Worm (Caenorhabditis elegans) whole organism, young adult: ENCODE measurements around the gene cyp-33C3.
A peak's percentile ranks its signal among the peaks of the same experiment; 100 is the strongest.

Experiments used
- B0261.1 ChIP-seq: sonication (generic microtip); optimal IDR thresholded peaks from 2 replicates; lab custom pipeline; 2016; ENCODE audit warnings: mild to moderate bottlenecking, missing genetic modification characterization, moderate library complexity, missing compliant biosample characterization
- C06A6.2 ChIP-seq: fragments of 200-800 bp; sonication (Bioruptor generic); conservative IDR thresholded peaks from 2 replicates; pipeline ENCODE4 v1.3.6; 2022; ENCODE audit warnings: missing genetic modification characterization, missing compliant biosample characterization
- F37B4.10 ChIP-seq: fragments of 200-800 bp; sonication (Bioruptor generic); IDR thresholded peaks from 2 replicates; pipeline ENCODE4 v1.3.6; 2022; ENCODE audit warnings: missing genetic modification characterization, missing compliant biosample characterization
- F39B2.1 ChIP-seq: fragments of 200-800 bp; sonication (Bioruptor generic); IDR thresholded peaks from 2 replicates; pipeline ENCODE4 v1.3.6; 2022; ENCODE audit warnings: missing genetic modification reagents, missing genetic modification characterization, missing compliant biosample characterization
- F55B11.4 ChIP-seq: sonication (generic microtip); optimal IDR thresholded peaks from 2 replicates; lab custom pipeline; 2016; ENCODE audit warnings: missing compliant biosample characterization, missing genetic modification characterization, borderline replicate concordance; ENCODE audit not compliant: insufficient read depth
- K11D2.4 ChIP-seq: fragments of 200-800 bp; sonication (Bioruptor generic); IDR thresholded peaks from 2 replicates; pipeline ENCODE4 v1.3.6; 2022; ENCODE audit warnings: missing genetic modification reagents, missing genetic modification characterization, missing compliant biosample characterization
- T07F8.4 ChIP-seq: sonication (generic microtip); optimal IDR thresholded peaks from 2 replicates; lab custom pipeline; 2016; ENCODE audit warnings: mild to moderate bottlenecking, missing genetic modification characterization, moderate library complexity, missing compliant biosample characterization
- athp-1 ChIP-seq: sonication (generic microtip); optimal IDR thresholded peaks from 2 replicates; lab custom pipeline; 2017; ENCODE audit warnings: mild to moderate bottlenecking, missing genetic modification characterization, missing compliant biosample characterization
- attf-6 ChIP-seq: fragments of 200-800 bp; sonication (Bioruptor generic); IDR thresholded peaks from 2 replicates; pipeline ENCODE4 v1.3.6; 2022; ENCODE audit warnings: missing genetic modification reagents, missing genetic modification characterization, missing compliant biosample characterization
- bed-1 ChIP-seq: fragments of 200-800 bp; sonication (Bioruptor generic); IDR thresholded peaks from 2 replicates; pipeline ENCODE4 v1.3.6; 2022; ENCODE audit warnings: missing genetic modification reagents, missing genetic modification characterization, missing compliant biosample characterization
- bed-2 ChIP-seq: fragments of 200-800 bp; sonication (Bioruptor generic); IDR thresholded peaks from 2 replicates; pipeline ENCODE4 v1.3.6; 2022; ENCODE audit warnings: missing genetic modification reagents, missing genetic modification characterization, missing compliant biosample characterization
- cebp-1 ChIP-seq, 2 experiments: fragments of 200-800 bp in 1 of 2; sonication (Bioruptor generic) in 1 of 2; sonication (generic microtip) in 1 of 2; IDR thresholded peaks in 1 of 2; optimal IDR thresholded peaks in 1 of 2; 2 replicates each; pipeline versions ENCODE4 v1.3.6 to Lab custom; 2017 to 2022; ENCODE audit warnings: missing compliant biosample characterization in 2 of 2, missing genetic modification characterization in 2 of 2, mild to moderate bottlenecking in 1 of 2, missing genetic modification reagents in 1 of 2, moderate library complexity in 1 of 2
- cebp-2 ChIP-seq: fragments of 200-800 bp; sonication (Bioruptor generic); IDR thresholded peaks from 2 replicates; pipeline ENCODE4 v1.3.6; 2022; ENCODE audit warnings: missing genetic modification characterization, missing compliant biosample characterization
- ceh-27 ChIP-seq: fragments of 200-800 bp; sonication (Bioruptor generic); optimal IDR thresholded peaks from 2 replicates; lab custom pipeline; 2018; ENCODE audit warnings: mild to moderate bottlenecking, missing genetic modification characterization, moderate library complexity, missing compliant biosample characterization
- ceh-91 ChIP-seq: fragments of 200-800 bp; sonication (Bioruptor generic); IDR thresholded peaks from 2 replicates; pipeline ENCODE4 v1.3.6; 2022; ENCODE audit warnings: missing genetic modification reagents, missing genetic modification characterization, missing compliant biosample characterization
- chd-7 ChIP-seq: sonication (generic microtip); optimal IDR thresholded peaks from 2 replicates; lab custom pipeline; 2016; ENCODE audit warnings: mild to moderate bottlenecking, missing genetic modification characterization, moderate library complexity, missing compliant biosample characterization
- dpff-1 ChIP-seq: sonication (generic microtip); optimal IDR thresholded peaks from 2 replicates; lab custom pipeline; 2017; ENCODE audit warnings: mild to moderate bottlenecking, missing genetic modification characterization, missing compliant biosample characterization
- efl-1 ChIP-seq: fragments of 150-350 bp; optimal IDR thresholded peaks from 2 replicates; lab custom pipeline; 2014; ENCODE audit warnings: missing biosample characterization, missing genetic modification reagents, missing genetic modification characterization
- ets-4 ChIP-seq: fragments of 200-800 bp; sonication (Bioruptor generic); optimal IDR thresholded peaks from 2 replicates; lab custom pipeline; 2018; ENCODE audit warnings: mild to moderate bottlenecking, missing genetic modification characterization, missing compliant biosample characterization
- gei-17 ChIP-seq: fragments of 200-800 bp; sonication (Bioruptor generic); optimal IDR thresholded peaks from 2 replicates; lab custom pipeline; 2018; ENCODE audit warnings: mild to moderate bottlenecking, missing genetic modification characterization, missing compliant biosample characterization
- him-1 ChIP-seq: sonication (generic microtip); optimal IDR thresholded peaks from 2 replicates; lab custom pipeline; 2016; ENCODE audit warnings: missing genotype, missing genetic modification reagents, missing genetic modification characterization, missing compliant biosample characterization
- hmg-1.2 ChIP-seq: fragments of 200-800 bp; sonication (Bioruptor generic); IDR thresholded peaks from 2 replicates; pipeline ENCODE4 v1.3.6; 2022; ENCODE audit warnings: missing genetic modification reagents, missing genetic modification characterization, missing compliant biosample characterization
- lag-1 ChIP-seq: fragments of 200-800 bp; sonication (Bioruptor generic); IDR thresholded peaks from 2 replicates; pipeline ENCODE4 v1.3.6; 2022; ENCODE audit warnings: missing genetic modification reagents, missing genetic modification characterization, missing compliant biosample characterization
- let-607 ChIP-seq, 2 experiments: fragments of 200-800 bp in 1 of 2; sonication (Bioruptor generic) in 1 of 2; sonication (generic microtip) in 1 of 2; optimal IDR thresholded peaks; 2 replicates each; lab custom pipeline; 2016 to 2018; ENCODE audit warnings: mild to moderate bottlenecking in 2 of 2, missing compliant biosample characterization in 2 of 2, missing genetic modification characterization in 2 of 2, moderate library complexity in 2 of 2, missing genotype in 1 of 2
- lin-40 ChIP-seq: sonication (generic microtip); optimal IDR thresholded peaks from 2 replicates; lab custom pipeline; 2016; ENCODE audit warnings: missing genetic modification characterization, mild to moderate bottlenecking, missing compliant biosample characterization, missing genotype, missing genetic modification reagents
- lsl-1 ChIP-seq: fragments of 200-800 bp; sonication (Bioruptor generic); optimal IDR thresholded peaks from 2 replicates; lab custom pipeline; 2018; ENCODE audit warnings: mild to moderate bottlenecking, missing genetic modification characterization, moderate library complexity, missing compliant biosample characterization
- madf-3 ChIP-seq: fragments of 200-800 bp; sonication (Bioruptor generic); IDR thresholded peaks from 2 replicates; pipeline ENCODE4 v1.3.6; 2022; ENCODE audit warnings: missing genetic modification reagents, missing genetic modification characterization, missing compliant biosample characterization
- mcd-1 ChIP-seq: fragments of 200-800 bp; sonication (Bioruptor generic); IDR thresholded peaks from 2 replicates; pipeline ENCODE4 v1.3.6; 2022; ENCODE audit warnings: missing genetic modification reagents, missing genetic modification characterization, missing compliant biosample characterization
- nfya-2 ChIP-seq: fragments of 200-800 bp; sonication (Bioruptor generic); IDR thresholded peaks from 2 replicates; pipeline ENCODE4 v1.3.6; 2022; ENCODE audit warnings: missing genetic modification reagents, missing genetic modification characterization, missing compliant biosample characterization
- nhr-27 ChIP-seq: fragments of 200-800 bp; sonication (Bioruptor generic); optimal IDR thresholded peaks from 2 replicates; lab custom pipeline; 2018; ENCODE audit warnings: mild to moderate bottlenecking, missing genetic modification characterization, moderate library complexity, missing compliant biosample characterization
- nhr-80 ChIP-seq: sonication (generic microtip); optimal IDR thresholded peaks from 2 replicates; lab custom pipeline; 2016; ENCODE audit warnings: missing genetic modification characterization, missing compliant biosample characterization
- pbrm-1 ChIP-seq: fragments of 200-800 bp; sonication (Bioruptor generic); IDR thresholded peaks from 2 replicates; pipeline ENCODE4 v1.3.6; 2022; ENCODE audit warnings: missing genetic modification reagents, missing genetic modification characterization, missing compliant biosample characterization
- rcor-1 ChIP-seq: fragments of 200-800 bp; sonication (Bioruptor generic); IDR thresholded peaks from 2 replicates; pipeline ENCODE4 v1.3.6; 2022; ENCODE audit warnings: missing genetic modification reagents, missing genetic modification characterization, missing compliant biosample characterization
- sea-2 ChIP-seq: fragments of 200-800 bp; sonication (Bioruptor generic); IDR thresholded peaks from 2 replicates; pipeline ENCODE4 v1.3.6; 2022; ENCODE audit warnings: missing genetic modification characterization, missing compliant biosample characterization
- snpc-1.1 ChIP-seq: sonication (generic microtip); optimal IDR thresholded peaks from 2 replicates; lab custom pipeline; 2017; ENCODE audit warnings: missing genetic modification characterization, mild to moderate bottlenecking, missing compliant biosample characterization, antibody characterized with exemption, moderate library complexity, missing genotype, missing genetic modification reagents; ENCODE audit not compliant: insufficient read depth
- sptf-2 ChIP-seq: fragments of 200-800 bp; sonication (Bioruptor generic); optimal IDR thresholded peaks from 2 replicates; lab custom pipeline; 2018; ENCODE audit warnings: mild to moderate bottlenecking, missing genetic modification characterization, missing compliant biosample characterization
- tbx-9 ChIP-seq: sonication (generic microtip); optimal IDR thresholded peaks from 2 replicates; lab custom pipeline; 2016; ENCODE audit warnings: borderline replicate concordance, missing genetic modification characterization, inconsistent platforms, missing compliant biosample characterization
- unc-130 ChIP-seq: sonication (generic microtip); optimal IDR thresholded peaks from 2 replicates; lab custom pipeline; 2016; ENCODE audit warnings: missing genetic modification reagents, missing genetic modification characterization, missing compliant biosample characterization
- unc-62 ChIP-seq: fragments of 150-350 bp; optimal IDR thresholded peaks from 2 replicates; lab custom pipeline; 2014; ENCODE audit warnings: missing biosample characterization, missing genetic modification reagents, missing genetic modification characterization
- xnd-1 ChIP-seq: sonication (generic microtip); optimal IDR thresholded peaks from 2 replicates; lab custom pipeline; 2016; ENCODE audit warnings: missing genotype, missing genetic modification reagents, missing genetic modification characterization, missing compliant biosample characterization
- ztf-18 ChIP-seq: sonication (generic microtip); optimal IDR thresholded peaks from 2 replicates; lab custom pipeline; 2016; ENCODE audit warnings: missing genotype, mild to moderate bottlenecking, missing genetic modification characterization, missing compliant biosample characterization
- ztf-25 ChIP-seq: fragments of 200-800 bp; sonication (Bioruptor generic); IDR thresholded peaks from 2 replicates; pipeline ENCODE4 v1.3.6; 2022; ENCODE audit warnings: missing genetic modification reagents, missing genetic modification characterization, missing compliant biosample characterization
- ztf-26 ChIP-seq: sonication (generic microtip); optimal IDR thresholded peaks from 2 replicates; lab custom pipeline; 2017; ENCODE audit warnings: missing genetic modification characterization, missing compliant biosample characterization
- ztf-3 ChIP-seq: fragments of 200-800 bp; sonication (Bioruptor generic); optimal IDR thresholded peaks from 2 replicates; lab custom pipeline; 2018; ENCODE audit warnings: mild to moderate bottlenecking, missing genetic modification characterization, missing compliant biosample characterization

Gene cyp-33C3

ce11 chrV:2238012-2238411 lies 4.6 kb upstream of the cyp-33C3 start:
- TF ChIP-seq mcd-1 (GFP tag; lab: Robert Waterston, UW) (no peak), athp-1 (tag; lab: Kevin White, UChicago) (no peak), him-1 (tag; lab: Kevin White, UChicago) (no peak), ceh-91 (no peak), ztf-25 (no peak), cebp-2 (GFP tag; lab: Robert Waterston, UW) (no peak), unc-62 (GFP tag; lab: Kevin White, UChicago) (no peak), F37B4.10 (GFP tag; lab: Robert Waterston, UW) (no peak), dpff-1 (tag; lab: Kevin White, UChicago) (no peak), F39B2.1 (GFP tag; lab: Robert Waterston, UW) (no peak), nfya-2 (GFP tag; lab: Robert Waterston, UW) (no peak), ztf-18 (tag; lab: Kevin White, UChicago) (no peak), xnd-1 (no peak), efl-1 (GFP tag; lab: Kevin White, UChicago) (no peak)
- TF ChIP-seq, all 124 proteins: peak for 0

DNA sequence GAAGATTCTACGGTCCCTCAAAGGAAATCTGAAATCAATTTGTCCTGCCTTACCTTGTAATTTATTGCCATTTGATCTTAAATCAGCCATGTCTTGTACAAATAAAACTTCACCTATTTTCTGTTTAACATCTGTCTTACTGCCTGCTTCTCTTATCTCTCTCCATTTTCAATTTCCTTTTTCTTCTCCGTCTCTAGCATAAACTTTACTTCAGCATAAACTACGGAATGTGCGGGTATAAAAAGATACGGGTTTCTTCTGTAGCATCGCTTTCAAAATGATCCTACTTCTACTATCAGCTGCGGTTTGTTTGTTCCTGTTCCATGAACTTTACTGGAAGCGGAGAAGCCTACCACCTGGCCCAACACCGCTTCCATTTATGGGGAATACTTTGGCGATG lies 2.2 kb downstream of the cyp-33C3 start, which contains the start of gene cyp-33C5:
TSS of gene cyp-33C5 (plus strand) at position 254 of the 400 bp plus-strand sequence.
- TF ChIP-seq nhr-80 (tag; lab: Kevin White, UChicago) (peak; percentile 4), gei-17 (no peak), hmg-1.2 (peak; percentile 80; the same call in 1 of the 2 replicates)

DNA sequence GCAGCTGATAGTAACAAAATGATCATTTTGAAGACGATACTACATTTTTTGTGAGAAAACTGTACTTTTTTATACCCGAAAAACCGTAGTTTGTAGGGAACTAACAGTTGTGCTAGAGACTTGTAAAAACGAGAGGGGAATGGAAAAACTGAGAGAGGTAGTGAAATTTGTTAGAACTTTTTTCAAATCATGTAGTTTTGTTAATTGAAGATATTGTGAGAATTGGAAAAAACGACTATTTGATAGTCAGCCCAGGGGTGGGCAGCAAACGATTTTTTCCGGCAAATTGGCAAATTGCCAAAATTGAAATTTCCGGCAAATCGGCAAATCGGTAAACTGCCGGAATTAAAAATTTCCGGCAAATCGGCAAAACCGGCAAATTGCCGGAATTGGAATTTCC lies 6.7 kb downstream of the cyp-33C3 start, which contains the start of gene cyp-33C6:
TSS of gene cyp-33C6 (minus strand) at position 101 of the 400 bp plus-strand sequence.
- TF ChIP-seq ceh-27 = no peak
- TF ChIP-seq F55B11.4 (tag; lab: Kevin White, UChicago) = no peak
- no peak for TF ChIP-seq sptf-2 (GFP tag; lab: Kevin White, UChicago)
- TF ChIP-seq ets-4 = no peak
- TF ChIP-seq pbrm-1 = no peak
- TF ChIP-seq nhr-27 (tag; lab: Kevin White, UChicago) = no peak
- TF ChIP-seq unc-130 (GFP tag; lab: Kevin White, UChicago) = no peak
- TF ChIP-seq nfya-2 (GFP tag; lab: Robert Waterston, UW) = no peak
- no peak for TF ChIP-seq lin-40
- TF ChIP-seq nhr-80 (tag; lab: Kevin White, UChicago) = no peak
- TF ChIP-seq K11D2.4 (GFP tag; lab: Robert Waterston, UW) = no peak
- TF ChIP-seq ztf-25 = no peak
- TF ChIP-seq ztf-26 = no peak
- no peak for TF ChIP-seq snpc-1.1 (tag; lab: Kevin White, UChicago)
- TF ChIP-seq cebp-1 (GFP tag; IDR thresholded peaks at IDR 0.05; lab: Robert Waterston, UW) = no peak
- no peak for TF ChIP-seq cebp-1 (tag; optimal IDR thresholded peaks at IDR 0.05; lab: Kevin White, UChicago)
- no peak for TF ChIP-seq sea-2 (GFP tag; lab: Robert Waterston, UW)
- TF ChIP-seq bed-2 (GFP tag; lab: Robert Waterston, UW) = no peak
- no peak for TF ChIP-seq lag-1 (GFP tag; lab: Robert Waterston, UW)
- no peak for TF ChIP-seq ztf-3

DNA sequence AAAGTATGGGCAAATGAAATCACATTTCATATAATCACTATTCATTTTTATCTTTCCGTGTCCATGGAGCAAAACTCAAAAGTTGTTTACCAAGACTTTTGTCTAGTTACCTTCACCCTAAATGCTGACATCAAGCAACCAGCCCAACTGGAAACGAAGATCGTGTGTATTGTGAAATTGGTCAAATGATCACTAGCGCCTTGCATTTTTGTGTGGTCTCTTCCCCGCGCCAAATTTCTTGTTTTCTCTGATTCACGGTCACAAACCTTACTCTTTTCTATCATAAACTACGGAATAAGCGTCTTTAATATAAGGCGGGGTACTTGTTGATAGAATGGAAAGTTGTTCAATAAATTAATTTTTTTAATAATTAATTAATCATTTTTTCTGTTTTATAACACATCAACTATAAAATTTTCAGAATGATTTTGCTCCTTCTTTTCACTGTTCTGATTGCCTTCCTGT lies 7.6 kb downstream of the cyp-33C3 start, which contains the start of gene cyp-33C7:
TSS of gene cyp-33C7 (plus strand) at position 415 of the 465 bp plus-strand sequence.
- TF ChIP-seq chd-7 (no peak), ztf-25 (no peak), C06A6.2 (GFP tag; lab: Robert Waterston, UW) (no peak), attf-6 (GFP tag; lab: Robert Waterston, UW) (no peak), T07F8.4 (tag; lab: Kevin White, UChicago) (no peak), lsl-1 (GFP tag; lab: Kevin White, UChicago) (no peak), madf-3 (GFP tag; lab: Robert Waterston, UW) (no peak), athp-1 (tag; lab: Kevin White, UChicago) (no peak), hmg-1.2 (peak; percentile 18; the same call in 1 of the 2 replicates), snpc-1.1 (tag; lab: Kevin White, UChicago) (no peak), B0261.1 (tag; lab: Kevin White, UChicago) (no peak), bed-1 (GFP tag; lab: Robert Waterston, UW) (no peak), tbx-9 (tag; lab: Kevin White, UChicago) (no peak), rcor-1 (GFP tag; lab: Robert Waterston, UW) (no peak), let-607 (tag; optimal IDR thresholded peaks at IDR 0.05; lab: Kevin White, UChicago) (no peak)
